Fruit fly (Drosophila melanogaster): Measurements from ENCODE around the gene Gbeta5.

- TF ChIP-seq Eip93F (GFP tag; optimal IDR thresholded peaks at IDR 0.05) = no peak
- TF ChIP-seq CG6276 (GFP tag; optimal IDR thresholded peaks at IDR 0.05) = no peak
- TF ChIP-seq CG31627 (GFP tag; optimal IDR thresholded peaks at IDR 0.05) = no peak
- no peak for TF ChIP-seq Sox102F (GFP tag; optimal IDR thresholded peaks at IDR 0.05)
- TF ChIP-seq CG11762 (GFP tag; optimal IDR thresholded peaks at IDR 0.05; ENCODE audit: insufficient read depth) = no peak
These were observed 14.8 kb downstream of the Gbeta5 start for dm6 chrX:8137285-8137684.
